Fruit fly (Drosophila melanogaster): Measurements from ENCODE around the gene CG33288.

- TF ChIP-seq achi (GFP tag; optimal IDR thresholded peaks at IDR 0.05) (peak; percentile 83), OdsH (GFP tag; optimal IDR thresholded peaks at IDR 0.05) (peak; percentile 90), Smox (GFP tag; optimal IDR thresholded peaks at IDR 0.05) (no peak), ss (GFP tag; optimal IDR thresholded peaks at IDR 0.05) (no peak), CG6276 (GFP tag; optimal IDR thresholded peaks at IDR 0.05) (no peak), Gug (GFP tag; IDR thresholded peaks at IDR 0.05) (peak; percentile 85)
These were observed 5.5 kb downstream of the CG33288 start, which contains the start of the genes barc and Aef1 for dm6 chr3L:21433098-21433497.

Measured in whole organism, prepupa.